Fruit fly (Drosophila melanogaster) ovary, adult (tissue): ENCODE measurements around the gene Trs20.
A peak's percentile ranks its signal among the peaks of the same experiment; 100 is the strongest.

Experiments used
- CG17801 ChIP-seq: fragments of 200-800 bp; optimal IDR thresholded peaks from 2 replicates; lab custom pipeline; 2019; ENCODE audit warnings: missing biosample characterization, mild to moderate bottlenecking, missing genetic modification characterization, moderate library complexity; ENCODE audit not compliant: partially characterized antibody

Gene Trs20

dm6 chr3L:16155547-16155946 lies 24.1 kb upstream of the Trs20 start:
- no peak for TF ChIP-seq CG17801 (GFP tag; lab: Kevin White, UChicago)

dm6 chr3L:16153650-16154049 lies 22.2 kb upstream of the Trs20 start:
- TF ChIP-seq CG17801 (GFP tag; lab: Kevin White, UChicago), result no peak

- TF ChIP-seq CG17801 (GFP tag; lab: Kevin White, UChicago), result no peak
Measured at dm6 chr3L:16153089-16153488, 21.7 kb upstream of the Trs20 start.

dm6 chr3L:16151742-16152141 lies 20.3 kb upstream of the Trs20 start:
- no peak for TF ChIP-seq CG17801 (GFP tag; lab: Kevin White, UChicago)

- no peak for TF ChIP-seq CG17801 (GFP tag; lab: Kevin White, UChicago)
Measured at dm6 chr3L:16150850-16151515, 19.6 kb upstream of the Trs20 start.

dm6 chr3L:16150161-16150538 lies 18.7 kb upstream of the Trs20 start:
- TF ChIP-seq CG17801 (GFP tag; lab: Kevin White, UChicago), result no peak

dm6 chr3L:16149418-16150160 lies 18.2 kb upstream of the Trs20 start:
- no peak for TF ChIP-seq CG17801 (GFP tag; lab: Kevin White, UChicago)

dm6 chr3L:16147819-16148236 lies 16.4 kb upstream of the Trs20 start:
- TF ChIP-seq CG17801 (GFP tag; lab: Kevin White, UChicago), result no peak

dm6 chr3L:16147325-16147724 lies 15.9 kb upstream of the Trs20 start:
- no peak for TF ChIP-seq CG17801 (GFP tag; lab: Kevin White, UChicago)

- no peak for TF ChIP-seq CG17801 (GFP tag; lab: Kevin White, UChicago)
Measured at dm6 chr3L:16146539-16146934, 15.1 kb upstream of the Trs20 start.

- no peak for TF ChIP-seq CG17801 (GFP tag; lab: Kevin White, UChicago)
Measured at dm6 chr3L:16145931-16146538, 14.6 kb upstream of the Trs20 start.

dm6 chr3L:16145282-16145681 lies 13.8 kb upstream of the Trs20 start:
- no peak for TF ChIP-seq CG17801 (GFP tag; lab: Kevin White, UChicago)

- peak; percentile 94 for TF ChIP-seq CG17801 (GFP tag; lab: Kevin White, UChicago)
Measured at dm6 chr3L:16143685-16144539, 12.5 kb upstream of the Trs20 start, which contains the start of gene CG32152. TSS of gene CG32152 (minus strand) at chr3L:16144036.

- no peak for TF ChIP-seq CG17801 (GFP tag; lab: Kevin White, UChicago)
Measured at dm6 chr3L:16141556-16141955, 10.1 kb upstream of the Trs20 start.

dm6 chr3L:16139131-16139530 lies 7.7 kb upstream of the Trs20 start:
- TF ChIP-seq CG17801 (GFP tag; lab: Kevin White, UChicago), result no peak
